Fruit fly (Drosophila melanogaster) whole organism, pupa: ENCODE data around the gene CG5618.

Experiments
- CG32121 ChIP-seq: fragments of 200-800 bp; sonication (Bioruptor generic); IDR thresholded peaks from 2 replicates; pipeline ENCODE4 v1.3.6; 2022; ENCODE audit warnings: missing biosample characterization, missing genetic modification characterization
- CG34367 ChIP-seq: fragments of 200-800 bp; sonication (Bioruptor generic); optimal IDR thresholded peaks from 2 replicates; lab custom pipeline; 2018; ENCODE audit warnings: missing biosample characterization, mild to moderate bottlenecking, missing genetic modification characterization
- CG8159 ChIP-seq: fragments of 200-800 bp; sonication (Bioruptor generic); optimal IDR thresholded peaks from 3 replicates; lab custom pipeline; 2018; ENCODE audit warnings: missing biosample characterization, mild to moderate bottlenecking, missing genetic modification characterization, moderate library complexity
- EcR ChIP-seq: fragments of 200-800 bp; sonication (Bioruptor generic); optimal IDR thresholded peaks from 3 replicates; lab custom pipeline; 2019; ENCODE audit warnings: missing biosample characterization, missing genetic modification characterization, mild to moderate bottlenecking, moderate library complexity, missing genetic modification reagents
- Ets98B ChIP-seq: fragments of 200-800 bp; sonication (Bioruptor generic); IDR thresholded peaks from 2 replicates; pipeline ENCODE4 v1.3.6; 2022; ENCODE audit warnings: missing biosample characterization, missing genetic modification characterization
- Pif1A ChIP-seq: fragments of 200-800 bp; sonication (Bioruptor generic); optimal IDR thresholded peaks from 3 replicates; lab custom pipeline; 2016; ENCODE audit warnings: missing biosample characterization, missing genetic modification characterization
- Pif1B ChIP-seq: fragments of 200-800 bp; sonication (Bioruptor generic); optimal IDR thresholded peaks from 3 replicates; lab custom pipeline; 2016; ENCODE audit warnings: missing biosample characterization, missing genetic modification characterization
- gl ChIP-seq: fragments of 200-800 bp; sonication (Bioruptor generic); optimal IDR thresholded peaks from 2 replicates; lab custom pipeline; 2018; ENCODE audit warnings: missing biosample characterization, mild to moderate bottlenecking, missing genetic modification characterization
- rn ChIP-seq: fragments of 200-800 bp; sonication (Bioruptor generic); IDR thresholded peaks from 2 replicates; pipeline ENCODE4 v1.3.6; 2022; ENCODE audit warnings: missing biosample characterization, missing genetic modification characterization

- TF ChIP-seq CG32121 (GFP tag; lab: Robert Waterston, UW) = peak; percentile 36; the same call in 1 of the 2 replicates
- no peak for TF ChIP-seq Ets98B (GFP tag; lab: Robert Waterston, UW)
- no peak for TF ChIP-seq gl (tag; lab: Kevin White, UChicago)
- TF ChIP-seq EcR (GFP tag; lab: Kevin White, UChicago) = peak; percentile 18
- no peak for TF ChIP-seq Pif1A (GFP tag; lab: Kevin White, UChicago)
- no peak for TF ChIP-seq CG34367
- no peak for TF ChIP-seq Pif1B (GFP tag; lab: Kevin White, UChicago)
- no peak for TF ChIP-seq rn (GFP tag; lab: Robert Waterston, UW)
- no peak for TF ChIP-seq CG8159
Observed at dm6 chr3L:20387038-20387842, 34.0 kb downstream of the CG5618 start.
